Fruit fly (Drosophila melanogaster): Measurements from ENCODE around the gene CG15167.

The CG15167 gene

dm6 chr2L:18782936-18783335 is 42.8 kb downstream of the CG15167 start (continued):
- TF ChIP-seq Poxn (GFP tag; IDR thresholded peaks at IDR 0.05): no peak
- TF ChIP-seq Chrac-16 (GFP tag; optimal IDR thresholded peaks at IDR 0.05): no peak
- TF ChIP-seq tap (tag; optimal IDR thresholded peaks at IDR 0.05): no peak
- TF ChIP-seq D (optimal IDR thresholded peaks at IDR 0.05): peak; percentile 92
- TF ChIP-seq D (GFP tag; optimal IDR thresholded peaks at IDR 0.05): no peak
- no peak for TF ChIP-seq Hey (tag; optimal IDR thresholded peaks at IDR 0.05)
- TF ChIP-seq Dad (GFP tag; optimal IDR thresholded peaks at IDR 0.05): no peak
- TF ChIP-seq Spps (tag; optimal IDR thresholded peaks at IDR 0.05): no peak
- no peak for TF ChIP-seq slp2 (GFP tag; optimal IDR thresholded peaks at IDR 0.05)
- TF ChIP-seq Ets97D (GFP tag; optimal IDR thresholded peaks at IDR 0.05): no peak
- no peak for TF ChIP-seq Kr (GFP tag; optimal IDR thresholded peaks at IDR 0.05)
- no peak for TF ChIP-seq Nf-YA (GFP tag; IDR thresholded peaks at IDR 0.05)
- peak; percentile 84 for TF ChIP-seq yki (optimal IDR thresholded peaks at IDR 0.05)
- no peak for TF ChIP-seq ham (GFP tag; IDR thresholded peaks at IDR 0.05)
- TF ChIP-seq danr (GFP tag; IDR thresholded peaks at IDR 0.05): no peak
- no peak for TF ChIP-seq CG33213 (GFP tag; optimal IDR thresholded peaks at IDR 0.05)
- no peak for TF ChIP-seq NK7.1 (GFP tag; optimal IDR thresholded peaks at IDR 0.05)
- peak; percentile 47 for TF ChIP-seq grn (GFP tag; optimal IDR thresholded peaks at IDR 0.05)
- TF ChIP-seq CG12155 (GFP tag; optimal IDR thresholded peaks at IDR 0.05): no peak
- TF ChIP-seq jumu (GFP tag; optimal IDR thresholded peaks at IDR 0.05): no peak
- no peak for TF ChIP-seq Fer1 (GFP tag; optimal IDR thresholded peaks at IDR 0.05)
- TF ChIP-seq unc-4 (GFP tag; IDR thresholded peaks at IDR 0.05; ENCODE audit: partially characterized antibody): no peak
- TF ChIP-seq sens (GFP tag): peak; percentile 74
- no peak for TF ChIP-seq Aef1 (GFP tag; IDR thresholded peaks at IDR 0.05)
- no peak for TF ChIP-seq Hr51 (GFP tag; optimal IDR thresholded peaks at IDR 0.05)
- no peak for TF ChIP-seq Ets65A (GFP tag)
- peak; percentile 95 to 98 for TF ChIP-seq insv (GFP tag; optimal IDR thresholded peaks at IDR 0.05)
- no peak for TF ChIP-seq CG3995 (GFP tag; optimal IDR thresholded peaks at IDR 0.05)
- no peak for TF ChIP-seq gsb (GFP tag; IDR thresholded peaks at IDR 0.05)
- TF ChIP-seq Six4 (GFP tag; optimal IDR thresholded peaks at IDR 0.05): no peak
- peak; percentile 88 for TF ChIP-seq zen (tag; optimal IDR thresholded peaks at IDR 0.05)
- TF ChIP-seq Dref (GFP tag; IDR thresholded peaks at IDR 0.05): no peak
- peak; percentile 61 for TF ChIP-seq CG10321 (GFP tag; IDR thresholded peaks at IDR 0.05)
- TF ChIP-seq Mrtf (GFP tag; IDR thresholded peaks at IDR 0.05): no peak
- no peak for TF ChIP-seq pb (GFP tag; optimal IDR thresholded peaks at IDR 0.05)
- TF ChIP-seq CG33557 (GFP tag; optimal IDR thresholded peaks at IDR 0.05): no peak
- TF ChIP-seq CG6854 (GFP tag; optimal IDR thresholded peaks at IDR 0.05): no peak
- peak; percentile 55 for TF ChIP-seq seq (GFP tag; IDR thresholded peaks at IDR 0.05)
- TF ChIP-seq pita (GFP tag; optimal IDR thresholded peaks at IDR 0.05): no peak
- no peak for TF ChIP-seq CTCF (GFP tag; optimal IDR thresholded peaks at IDR 0.05)
- TF ChIP-seq CG30020 (tag; optimal IDR thresholded peaks at IDR 0.05): no peak
- no peak for TF ChIP-seq CG4404 (GFP tag; IDR thresholded peaks at IDR 0.05)
- TF ChIP-seq Ravus (GFP tag; IDR thresholded peaks at IDR 0.05): peak; percentile 63
- TF ChIP-seq toy (GFP tag; IDR thresholded peaks at IDR 0.05): no peak
- TF ChIP-seq CG31365 (tag; optimal IDR thresholded peaks at IDR 0.05): no peak
- 0 out of 4 replicates have a peak, but pooled peaks have one; percentile 17 for TF ChIP-seq chinmo (GFP tag; IDR thresholded peaks at IDR 0.05; ENCODE audit: partially characterized antibody)
- TF ChIP-seq gsb-n (tag; optimal IDR thresholded peaks at IDR 0.05): no peak
- no peak for TF ChIP-seq CG7745 (tag; optimal IDR thresholded peaks at IDR 0.05)
- TF ChIP-seq CG8478 (optimal IDR thresholded peaks at IDR 0.05): no peak
- no peak for TF ChIP-seq BEAF-32 (GFP tag; optimal IDR thresholded peaks at IDR 0.05)
- no peak for TF ChIP-seq CG3838 (GFP tag; optimal IDR thresholded peaks at IDR 0.05)
- no peak for TF ChIP-seq Dll (GFP tag; IDR thresholded peaks at IDR 0.05; ENCODE audit: partially characterized antibody)
- TF ChIP-seq Nf-YC (tag; optimal IDR thresholded peaks at IDR 0.05): peak; percentile 95
- no peak for TF ChIP-seq Oli (tag; optimal IDR thresholded peaks at IDR 0.05)
